Worm (Caenorhabditis elegans) whole organism, late embryonic: ENCODE data around the gene glr-8.
A peak's percentile ranks its signal among the peaks of the same experiment; 100 is the strongest.

ENCODE experiments used
- C08G9.2 ChIP-seq: sonication (generic microtip); optimal IDR thresholded peaks from 2 replicates; lab custom pipeline; 2016; ENCODE audit warnings: mild to moderate bottlenecking, missing genetic modification characterization, moderate library complexity, missing compliant biosample characterization
- K09A11.1 ChIP-seq: sonication (generic microtip); optimal IDR thresholded peaks from 2 replicates; lab custom pipeline; 2017; ENCODE audit warnings: antibody characterized with exemption, mild to moderate bottlenecking, missing genetic modification characterization, missing compliant biosample characterization; ENCODE audit not compliant: insufficient read depth
- ama-1 ChIP-seq: fragments of 150-350 bp; optimal IDR thresholded peaks from 2 replicates; lab custom pipeline; 2014
- ceh-14 ChIP-seq: sonication (generic microtip); optimal IDR thresholded peaks from 2 replicates; lab custom pipeline; 2016; ENCODE audit warnings: missing genotype, missing genetic modification characterization, missing compliant biosample characterization
- ceh-18 ChIP-seq: sonication (generic microtip); optimal IDR thresholded peaks from 2 replicates; lab custom pipeline; 2016; ENCODE audit warnings: missing genetic modification characterization, missing compliant biosample characterization
- ceh-19 ChIP-seq: fragments of 200-800 bp; sonication (Bioruptor generic); optimal IDR thresholded peaks from 2 replicates; lab custom pipeline; 2018; ENCODE audit warnings: mild to moderate bottlenecking, missing genetic modification characterization, missing compliant biosample characterization
- ceh-31 ChIP-seq: sonication (generic microtip); optimal IDR thresholded peaks from 2 replicates; lab custom pipeline; 2016; ENCODE audit warnings: missing genetic modification characterization, missing compliant biosample characterization
- ceh-45 ChIP-seq: fragments of 200-800 bp; sonication (Bioruptor generic); IDR thresholded peaks from 2 replicates; pipeline ENCODE4 v1.3.6; 2022; ENCODE audit warnings: missing genetic modification reagents, missing genetic modification characterization, missing compliant biosample characterization
- ceh-6 ChIP-seq: fragments of 200-800 bp; sonication (Bioruptor generic); optimal IDR thresholded peaks from 2 replicates; lab custom pipeline; 2018; ENCODE audit warnings: mild to moderate bottlenecking, missing genetic modification characterization, missing compliant biosample characterization
- ceh-9 ChIP-seq: sonication (generic microtip); optimal IDR thresholded peaks from 2 replicates; lab custom pipeline; 2016; ENCODE audit warnings: mild to moderate bottlenecking, missing genetic modification characterization, inconsistent platforms, missing compliant biosample characterization
- dmd-4 ChIP-seq: sonication (generic microtip); optimal IDR thresholded peaks from 2 replicates; lab custom pipeline; 2016; ENCODE audit warnings: borderline replicate concordance, missing genetic modification characterization, missing compliant biosample characterization
- elt-2 ChIP-seq: sonication (generic microtip); optimal IDR thresholded peaks from 2 replicates; lab custom pipeline; 2016; ENCODE audit warnings: missing genetic modification reagents, missing genetic modification characterization, missing compliant biosample characterization
- elt-4 ChIP-seq: sonication (generic microtip); optimal IDR thresholded peaks from 2 replicates; lab custom pipeline; 2016; ENCODE audit warnings: missing genetic modification characterization, missing compliant biosample characterization
- fax-1 ChIP-seq: sonication (generic microtip); optimal IDR thresholded peaks from 2 replicates; lab custom pipeline; 2016; ENCODE audit warnings: missing genotype, missing genetic modification characterization, missing compliant biosample characterization
- fkh-10 ChIP-seq: fragments of 150-350 bp; optimal IDR thresholded peaks from 2 replicates; lab custom pipeline; 2014; ENCODE audit warnings: missing biosample characterization, missing genetic modification reagents, missing genetic modification characterization
- fkh-6 ChIP-seq: sonication (generic microtip); optimal IDR thresholded peaks from 2 replicates; lab custom pipeline; 2016; ENCODE audit warnings: missing genetic modification characterization, missing compliant biosample characterization
- gmeb-2 ChIP-seq: sonication (generic microtip); optimal IDR thresholded peaks from 2 replicates; lab custom pipeline; 2016; ENCODE audit warnings: missing genetic modification characterization, inconsistent platforms, missing compliant biosample characterization
- hlh-13 ChIP-seq: fragments of 200-800 bp; sonication (Bioruptor generic); optimal IDR thresholded peaks from 2 replicates; lab custom pipeline; 2018; ENCODE audit warnings: mild to moderate bottlenecking, missing genetic modification characterization, missing compliant biosample characterization
- hlh-15 ChIP-seq: sonication (generic microtip); optimal IDR thresholded peaks from 2 replicates; lab custom pipeline; 2016; ENCODE audit warnings: missing genetic modification characterization, missing compliant biosample characterization
- hlh-30 ChIP-seq: sonication (generic microtip); optimal IDR thresholded peaks from 2 replicates; lab custom pipeline; 2017; ENCODE audit warnings: antibody characterized with exemption, missing genetic modification characterization, missing compliant biosample characterization; ENCODE audit not compliant: insufficient read depth
- hlh-6 ChIP-seq: sonication (generic microtip); optimal IDR thresholded peaks from 2 replicates; lab custom pipeline; 2016; ENCODE audit warnings: missing genotype, missing genetic modification characterization, missing compliant biosample characterization
- lin-11 ChIP-seq: fragments of 200-800 bp; sonication (Bioruptor generic); optimal IDR thresholded peaks from 2 replicates; lab custom pipeline; 2018; ENCODE audit warnings: mild to moderate bottlenecking, missing genetic modification characterization, missing compliant biosample characterization
- mec-3 ChIP-seq: sonication (generic microtip); optimal IDR thresholded peaks from 2 replicates; lab custom pipeline; 2016; ENCODE audit warnings: borderline replicate concordance, missing genetic modification characterization, missing compliant biosample characterization
- nfya-1 ChIP-seq: sonication (generic microtip); optimal IDR thresholded peaks from 2 replicates; lab custom pipeline; 2017; ENCODE audit warnings: missing genetic modification characterization, mild to moderate bottlenecking, missing compliant biosample characterization, antibody characterized with exemption, moderate library complexity
- nhr-11 ChIP-seq: fragments of 150-350 bp; optimal IDR thresholded peaks from 2 replicates; lab custom pipeline; 2014; ENCODE audit warnings: missing biosample characterization, missing genetic modification characterization
- nhr-232 ChIP-seq: sonication (generic microtip); optimal IDR thresholded peaks from 2 replicates; lab custom pipeline; 2016; ENCODE audit warnings: missing genetic modification characterization, missing compliant biosample characterization
- odd-2 ChIP-seq: sonication (generic microtip); optimal IDR thresholded peaks from 2 replicates; lab custom pipeline; 2017; ENCODE audit warnings: antibody characterized with exemption, mild to moderate bottlenecking, missing genetic modification characterization, missing compliant biosample characterization
- pag-3 ChIP-seq: sonication (generic microtip); optimal IDR thresholded peaks from 2 replicates; lab custom pipeline; 2016; ENCODE audit warnings: missing compliant biosample characterization, missing genetic modification characterization, borderline replicate concordance
- pat-9 ChIP-seq: fragments of 200-800 bp; sonication (Bioruptor generic); optimal IDR thresholded peaks from 2 replicates; lab custom pipeline; 2018; ENCODE audit warnings: mild to moderate bottlenecking, missing genetic modification characterization, moderate library complexity, missing compliant biosample characterization
- pax-1 ChIP-seq: fragments of 150-350 bp; optimal IDR thresholded peaks from 2 replicates; lab custom pipeline; 2014; ENCODE audit warnings: missing biosample characterization, missing genetic modification characterization
- pha-2 ChIP-seq: sonication (generic microtip); optimal IDR thresholded peaks from 2 replicates; lab custom pipeline; 2017; ENCODE audit warnings: mild to moderate bottlenecking, missing genetic modification characterization, missing compliant biosample characterization
- pha-4 ChIP-seq: fragments of 150-350 bp; optimal IDR thresholded peaks from 2 replicates; lab custom pipeline; 2018; ENCODE audit warnings: missing biosample characterization, missing genetic modification reagents, missing genetic modification characterization
- pqm-1 ChIP-seq: sonication (generic microtip); optimal IDR thresholded peaks from 2 replicates; lab custom pipeline; 2016; ENCODE audit warnings: missing genetic modification characterization, missing compliant biosample characterization
- pros-1 ChIP-seq: fragments of 150-350 bp; optimal IDR thresholded peaks from 2 replicates; lab custom pipeline; 2014; ENCODE audit warnings: missing biosample characterization, missing genetic modification reagents, missing genetic modification characterization
- ref-2 ChIP-seq: sonication (generic microtip); optimal IDR thresholded peaks from 2 replicates; lab custom pipeline; 2016; ENCODE audit warnings: missing genetic modification characterization, missing compliant biosample characterization
- rnt-1 ChIP-seq: sonication (generic microtip); optimal IDR thresholded peaks from 2 replicates; lab custom pipeline; 2016; ENCODE audit warnings: missing genetic modification characterization, missing compliant biosample characterization
- sdc-2 ChIP-seq: sonication (generic microtip); optimal IDR thresholded peaks from 2 replicates; lab custom pipeline; 2016; ENCODE audit warnings: missing genotype, missing genetic modification characterization, missing compliant biosample characterization
- sox-4 ChIP-seq: sonication (generic microtip); optimal IDR thresholded peaks from 2 replicates; lab custom pipeline; 2017; ENCODE audit warnings: mild to moderate bottlenecking, missing genetic modification characterization, inconsistent platforms, missing compliant biosample characterization
- syd-9 ChIP-seq: sonication (generic microtip); optimal IDR thresholded peaks from 2 replicates; lab custom pipeline; 2016; ENCODE audit warnings: mild to moderate bottlenecking, missing genetic modification characterization, moderate library complexity, missing compliant biosample characterization
- tbx-2 ChIP-seq: sonication (generic microtip); optimal IDR thresholded peaks from 2 replicates; lab custom pipeline; 2016; ENCODE audit warnings: missing genetic modification characterization, missing compliant biosample characterization
- ttx-3 ChIP-seq: sonication (generic microtip); optimal IDR thresholded peaks from 2 replicates; lab custom pipeline; 2016; ENCODE audit warnings: missing genetic modification reagents, missing genetic modification characterization, missing compliant biosample characterization
- unc-42 ChIP-seq: sonication (generic microtip); optimal IDR thresholded peaks from 2 replicates; lab custom pipeline; 2016; ENCODE audit warnings: missing genotype, missing genetic modification characterization, missing compliant biosample characterization
- zip-5 ChIP-seq: sonication (generic microtip); optimal IDR thresholded peaks from 2 replicates; lab custom pipeline; 2016; ENCODE audit warnings: missing genetic modification characterization, missing compliant biosample characterization

glr-8 gene

DNA sequence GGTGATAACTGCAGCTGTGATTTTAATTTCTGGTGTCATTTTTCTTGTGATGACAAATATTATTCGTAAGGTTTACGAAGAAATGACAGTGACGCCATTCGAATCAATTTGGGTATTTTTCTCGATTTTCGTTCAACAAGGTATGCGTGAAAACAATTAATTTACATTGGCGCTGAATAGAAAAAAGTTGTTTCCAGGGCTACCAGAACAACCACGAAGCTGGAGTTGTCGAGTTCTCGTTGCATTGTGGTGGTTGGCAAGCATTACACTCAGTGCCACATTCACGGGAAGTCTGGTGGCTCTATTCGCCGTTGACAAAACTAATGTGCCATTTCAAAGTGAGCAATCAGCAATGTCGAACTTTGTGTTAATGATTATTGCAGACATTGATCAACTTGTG is 2.0 kb downstream of the glr-8 start:
- no peak for TF ChIP-seq elt-4 (tag; lab: Kevin White, UChicago)
- TF ChIP-seq syd-9 (tag; lab: Kevin White, UChicago): no peak
- no peak for TF ChIP-seq pha-4
- TF ChIP-seq tbx-2: no peak
- TF ChIP-seq ceh-18 (tag; lab: Kevin White, UChicago): no peak
- TF ChIP-seq gmeb-2: no peak
- TF ChIP-seq fkh-10 (GFP tag; lab: Kevin White, UChicago): no peak
- TF ChIP-seq ceh-6 (GFP tag; lab: Kevin White, UChicago): no peak
- TF ChIP-seq sdc-2 (tag; lab: Kevin White, UChicago): no peak
- no peak for TF ChIP-seq lin-11 (tag; lab: Kevin White, UChicago)
- no peak for TF ChIP-seq nfya-1
- no peak for TF ChIP-seq fkh-6 (tag; lab: Kevin White, UChicago)
- no peak for TF ChIP-seq ceh-19 (GFP tag; lab: Kevin White, UChicago)
- no peak for TF ChIP-seq ttx-3 (tag; lab: Kevin White, UChicago)
- TF ChIP-seq sox-4 (tag; lab: Kevin White, UChicago): no peak
- no peak for TF ChIP-seq nhr-11
- TF ChIP-seq ceh-9 (tag; lab: Kevin White, UChicago): no peak
- TF ChIP-seq ceh-45: no peak
- no peak for TF ChIP-seq mec-3 (tag; lab: Kevin White, UChicago)
- TF ChIP-seq fax-1 (tag; lab: Kevin White, UChicago): no peak

DNA sequence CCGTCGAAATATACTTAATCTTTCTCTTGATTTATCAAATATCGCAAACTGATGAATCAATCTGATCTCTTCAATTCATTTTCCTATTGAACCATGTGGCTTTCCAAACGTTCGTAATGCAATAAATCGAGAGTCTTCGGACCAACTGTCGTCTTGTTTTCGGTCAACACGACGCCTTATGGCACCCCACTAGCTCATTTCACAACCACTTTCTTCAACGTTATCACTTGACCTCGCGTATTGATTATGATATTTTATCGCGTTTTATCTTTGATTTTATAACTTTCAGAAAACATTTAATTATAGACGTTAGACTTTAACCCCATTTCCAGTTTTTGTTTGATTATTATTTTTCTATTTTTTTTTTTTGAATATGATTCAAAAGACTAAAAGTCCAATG is 4.0 kb downstream of the glr-8 start:
- TF ChIP-seq nhr-11 (no peak), elt-2 (tag; lab: Kevin White, UChicago) (peak; percentile 60), pax-1 (tag; lab: Kevin White, UChicago) (no peak), hlh-15 (tag; lab: Kevin White, UChicago) (no peak), ceh-45 (no peak), odd-2 (tag; lab: Kevin White, UChicago) (no peak)

DNA sequence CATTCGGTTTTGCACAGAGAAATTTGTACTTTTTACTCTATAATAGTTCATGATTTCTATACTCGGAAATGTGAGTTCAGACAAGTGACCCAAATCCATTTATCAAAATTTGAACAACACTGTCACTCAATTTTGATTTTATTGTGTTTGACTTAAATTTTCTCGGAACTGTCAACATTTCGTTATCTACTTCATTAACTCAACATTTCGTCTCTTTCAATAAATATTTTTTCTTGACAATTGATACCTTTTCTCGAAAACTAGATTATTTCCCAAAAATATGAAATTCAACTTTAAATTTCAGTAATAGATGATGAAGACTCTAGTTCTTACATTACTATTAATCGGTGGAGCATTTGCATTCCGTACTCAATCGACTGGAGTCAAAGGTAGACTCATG is 4.8 kb downstream of the glr-8 start, which contains the start of gene ttr-36:
Gene ttr-36, plus strand, starts transcription at position 301 of the 400 bp plus-strand sequence.
- TF ChIP-seq rnt-1 (tag; lab: Kevin White, UChicago) (no peak), unc-42 (no peak), fkh-10 (GFP tag; lab: Kevin White, UChicago) (no peak), pqm-1 (tag; lab: Kevin White, UChicago) (no peak), nhr-232 (tag; lab: Kevin White, UChicago) (no peak), ceh-14 (no peak), ref-2 (tag; lab: Kevin White, UChicago) (no peak), ttx-3 (tag; lab: Kevin White, UChicago) (no peak), syd-9 (tag; lab: Kevin White, UChicago) (no peak), ceh-31 (no peak), hlh-13 (GFP tag; lab: Kevin White, UChicago) (no peak), ceh-19 (GFP tag; lab: Kevin White, UChicago) (no peak), ceh-6 (GFP tag; lab: Kevin White, UChicago) (no peak), C08G9.2 (tag; lab: Kevin White, UChicago) (no peak), dmd-4 (tag; lab: Kevin White, UChicago) (no peak), pha-2 (tag; lab: Kevin White, UChicago) (no peak), pros-1 (tag; lab: Kevin White, UChicago) (no peak), lin-11 (tag; lab: Kevin White, UChicago) (no peak), zip-5 (tag; lab: Kevin White, UChicago) (no peak), ceh-45 (no peak)
- TF ChIP-seq, all 69 proteins: peak for 0

DNA sequence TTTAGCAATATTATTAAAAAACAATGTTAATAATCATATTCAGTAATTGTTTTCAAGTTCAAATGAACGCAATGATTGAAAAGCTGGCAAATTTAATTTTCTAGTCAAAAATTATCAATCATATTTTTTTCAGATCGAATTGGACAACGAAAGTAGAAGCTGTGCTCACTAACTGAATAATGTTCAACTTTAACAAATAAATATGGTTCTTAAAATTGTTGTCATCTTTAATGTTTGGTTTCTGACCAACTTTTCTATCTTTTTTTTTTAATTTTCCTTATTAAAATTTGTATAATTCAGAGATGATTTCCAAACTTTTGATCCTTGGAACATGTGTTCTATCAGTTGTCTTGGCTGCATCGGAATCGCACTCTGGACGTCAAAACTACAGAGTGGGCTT is 6.2 kb downstream of the glr-8 start, which contains the start of gene ttr-35:
Gene ttr-35, plus strand, starts transcription at position 301 of the 400 bp plus-strand sequence.
- TF ChIP-seq elt-4 (tag; lab: Kevin White, UChicago) (no peak), zip-5 (tag; lab: Kevin White, UChicago) (no peak), nfya-1 (no peak), ama-1 (no peak), fkh-6 (tag; lab: Kevin White, UChicago) (no peak), ref-2 (tag; lab: Kevin White, UChicago) (no peak), ceh-19 (GFP tag; lab: Kevin White, UChicago) (no peak), K09A11.1 (tag; lab: Kevin White, UChicago) (no peak), ceh-45 (no peak), hlh-30 (tag; lab: Kevin White, UChicago) (no peak), elt-2 (tag; lab: Kevin White, UChicago) (no peak), hlh-6 (tag; lab: Kevin White, UChicago) (no peak), pag-3 (tag; lab: Kevin White, UChicago) (no peak), pha-2 (tag; lab: Kevin White, UChicago) (no peak), pat-9 (tag; lab: Kevin White, UChicago) (no peak)
